Fruit fly (Drosophila melanogaster): Measurements from ENCODE around the gene Schip1.

Schip1 gene

dm6 chr2L:10280772-10281171 lies 50.1 kb downstream of the Schip1 start, which contains the start of gene CG34043:
Gene CG34043, minus strand, starts transcription at chr2L:10280872.
- TF ChIP-seq Pif1A (GFP tag; optimal IDR thresholded peaks at IDR 0.05) (no peak), Snoo (tag; optimal IDR thresholded peaks at IDR 0.05) (no peak), CG8159 (tag; optimal IDR thresholded peaks at IDR 0.05) (no peak), D1 (tag; optimal IDR thresholded peaks at IDR 0.05) (no peak), CG14655 (GFP tag; optimal IDR thresholded peaks at IDR 0.05) (no peak), CG13204 (GFP tag; optimal IDR thresholded peaks at IDR 0.05) (no peak), CG15710 (tag; optimal IDR thresholded peaks at IDR 0.05) (no peak), gl (tag; optimal IDR thresholded peaks at IDR 0.05) (no peak), CG32121 (GFP tag; IDR thresholded peaks at IDR 0.05) (no peak), CG9948 (tag; optimal IDR thresholded peaks at IDR 0.05) (no peak), fd96Ca (GFP tag; IDR thresholded peaks at IDR 0.05) (no peak), CG12605 (GFP tag; IDR thresholded peaks at IDR 0.05) (no peak), CG4496 (GFP tag; IDR thresholded peaks at IDR 0.05) (no peak), CG8301 (tag; optimal IDR thresholded peaks at IDR 0.05) (no peak), CG17806 (tag; optimal IDR thresholded peaks at IDR 0.05) (no peak), rn (GFP tag; IDR thresholded peaks at IDR 0.05) (no peak), EcR (GFP tag; optimal IDR thresholded peaks at IDR 0.05) (no peak), CG34367 (tag; optimal IDR thresholded peaks at IDR 0.05) (no peak), CG10348 (GFP tag; IDR thresholded peaks at IDR 0.05) (no peak)

- TF ChIP-seq Pif1B (GFP tag; optimal IDR thresholded peaks at IDR 0.05): no peak
- no peak for TF ChIP-seq CG10348 (GFP tag; IDR thresholded peaks at IDR 0.05)
- no peak for TF ChIP-seq CG32121 (GFP tag; IDR thresholded peaks at IDR 0.05)
- no peak for TF ChIP-seq D1 (tag; optimal IDR thresholded peaks at IDR 0.05)
- TF ChIP-seq CG13204 (GFP tag; optimal IDR thresholded peaks at IDR 0.05): no peak
- TF ChIP-seq fd96Ca (GFP tag; IDR thresholded peaks at IDR 0.05): no peak
- TF ChIP-seq CG8301 (tag; optimal IDR thresholded peaks at IDR 0.05): no peak
- no peak for TF ChIP-seq Ets98B (GFP tag; IDR thresholded peaks at IDR 0.05)
- no peak for TF ChIP-seq CG9948 (tag; optimal IDR thresholded peaks at IDR 0.05)
- no peak for TF ChIP-seq Snoo (tag; optimal IDR thresholded peaks at IDR 0.05)
- no peak for TF ChIP-seq CG8159 (tag; optimal IDR thresholded peaks at IDR 0.05)
Observed at dm6 chr2L:10278658-10279057, 52.3 kb downstream of the Schip1 start, which contains the start of gene Utx. Gene Utx, minus strand, starts transcription at chr2L:10278811.

All from whole organism, pupa.